Fruit fly (Drosophila melanogaster) whole organism, adult: ENCODE data around the gene CG42590.

ENCODE experiments used
- CG11617 ChIP-seq: fragments of 200-800 bp; sonication (Bioruptor generic); optimal IDR thresholded peaks from 2 replicates; lab custom pipeline; 2017; ENCODE audit warnings: mild to moderate bottlenecking, missing biosample characterization, missing genetic modification reagents, missing genetic modification characterization
- CG12768 ChIP-seq: fragments of 200-800 bp; sonication (Bioruptor generic); optimal IDR thresholded peaks from 2 replicates; lab custom pipeline; 2017; ENCODE audit warnings: missing biosample characterization, missing genetic modification characterization, mild to moderate bottlenecking, moderate library complexity, missing genetic modification reagents
- CG14711 ChIP-seq: fragments of 200-800 bp; sonication (Bioruptor generic); optimal IDR thresholded peaks from 2 replicates; lab custom pipeline; 2018; ENCODE audit warnings: missing biosample characterization, mild to moderate bottlenecking, missing genetic modification characterization, moderate library complexity
- CG1620 ChIP-seq: fragments of 200-800 bp; sonication (Bioruptor generic); optimal IDR thresholded peaks from 2 replicates; lab custom pipeline; 2016; ENCODE audit warnings: missing biosample characterization, missing genetic modification characterization
- CG33017 ChIP-seq: fragments of 200-800 bp; sonication (Bioruptor generic); optimal IDR thresholded peaks from 2 replicates; lab custom pipeline; 2018; ENCODE audit warnings: missing biosample characterization, mild to moderate bottlenecking, missing genetic modification characterization, moderate library complexity
- CG5204 ChIP-seq: fragments of 200-800 bp; sonication (Bioruptor generic); optimal IDR thresholded peaks from 2 replicates; lab custom pipeline; 2016; ENCODE audit warnings: missing biosample characterization, missing genetic modification characterization
- CG7045 ChIP-seq: fragments of 200-800 bp; sonication (Bioruptor generic); optimal IDR thresholded peaks from 2 replicates; lab custom pipeline; 2017; ENCODE audit warnings: missing biosample characterization, mild to moderate bottlenecking, missing genetic modification characterization
- CG7101 ChIP-seq: fragments of 200-800 bp; sonication (Bioruptor generic); optimal IDR thresholded peaks from 2 replicates; lab custom pipeline; 2018; ENCODE audit warnings: missing biosample characterization, mild to moderate bottlenecking, missing genetic modification characterization, moderate library complexity
- Clk ChIP-seq: fragments of 200-800 bp; sonication (Bioruptor generic); optimal IDR thresholded peaks from 2 replicates; lab custom pipeline; 2017; ENCODE audit warnings: missing biosample characterization, missing genetic modification characterization
- Crg-1 ChIP-seq: fragments of 200-800 bp; sonication (Bioruptor generic); optimal IDR thresholded peaks from 2 replicates; lab custom pipeline; 2016; ENCODE audit warnings: missing biosample characterization, missing genetic modification characterization
- Hr96 ChIP-seq: fragments of 200-800 bp; sonication (Bioruptor generic); optimal IDR thresholded peaks from 2 replicates; lab custom pipeline; 2016; ENCODE audit warnings: missing biosample characterization, missing genetic modification characterization
- Mnt ChIP-seq: fragments of 200-800 bp; sonication (Bioruptor generic); optimal IDR thresholded peaks from 2 replicates; lab custom pipeline; 2016; ENCODE audit warnings: missing biosample characterization, mild to moderate bottlenecking, missing genetic modification characterization
- bab1 ChIP-seq: fragments of 200-800 bp; sonication (Bioruptor generic); optimal IDR thresholded peaks from 3 replicates; lab custom pipeline; 2019; ENCODE audit warnings: missing biosample characterization, mild to moderate bottlenecking, missing genetic modification characterization, moderate library complexity
- cic ChIP-seq: fragments of 200-800 bp; sonication (Bioruptor generic); optimal IDR thresholded peaks from 2 replicates; lab custom pipeline; 2017; ENCODE audit warnings: missing biosample characterization, mild to moderate bottlenecking, missing genetic modification characterization, moderate library complexity
- cnc ChIP-seq, 2 experiments: fragments of >200 bp; optimal IDR thresholded peaks; 2 replicates each; lab custom pipeline; 2017
- kay ChIP-seq: fragments of 200-800 bp; sonication (Bioruptor generic); peaks from one replicate; lab custom pipeline; 2016; ENCODE audit warnings: missing biosample characterization, missing genetic modification characterization, borderline replicate concordance
- ovo ChIP-seq: fragments of 200-800 bp; sonication (Bioruptor generic); optimal IDR thresholded peaks from 2 replicates; lab custom pipeline; 2016; ENCODE audit warnings: missing biosample characterization, missing genetic modification characterization
- pad ChIP-seq: fragments of 200-800 bp; sonication (Bioruptor generic); optimal IDR thresholded peaks from 3 replicates; lab custom pipeline; 2017; ENCODE audit warnings: missing biosample characterization, missing genetic modification characterization, mild to moderate bottlenecking, moderate library complexity, missing genetic modification reagents
- tj ChIP-seq: fragments of 200-800 bp; sonication (Bioruptor generic); optimal IDR thresholded peaks from 3 replicates; lab custom pipeline; 2017; ENCODE audit warnings: missing biosample characterization, mild to moderate bottlenecking, missing genetic modification characterization, moderate library complexity
- toe ChIP-seq: fragments of 200-800 bp; sonication (Bioruptor generic); optimal IDR thresholded peaks from 2 replicates; lab custom pipeline; 2016; ENCODE audit warnings: missing biosample characterization, missing genetic modification characterization

CG42590 gene

DNA sequence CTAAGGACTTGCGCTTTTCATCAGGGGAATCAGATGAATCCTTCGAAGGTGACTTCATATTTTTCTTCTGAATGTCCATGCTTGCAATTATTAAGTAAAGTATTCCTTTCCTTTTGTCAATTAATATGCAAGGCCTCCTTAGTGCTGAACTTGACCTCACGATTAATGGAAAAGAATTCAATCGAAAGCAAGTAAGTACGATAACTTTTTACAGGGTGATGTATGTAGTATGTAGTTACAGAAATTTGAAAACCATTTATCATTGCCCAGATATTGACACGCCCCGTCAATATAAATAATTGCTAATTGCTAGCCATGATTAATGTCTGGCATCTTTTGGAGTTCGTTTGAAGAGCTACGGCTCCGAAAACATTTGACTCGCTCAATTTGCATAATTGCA is 793 bp upstream of the CG42590 start, which contains the start of gene CG42591:
CG42591 (minus strand) TSS at position 101 of the 400 bp plus-strand sequence.
- no peak for TF ChIP-seq tj (GFP tag; lab: Kevin White, UChicago)
- no peak for TF ChIP-seq pad (GFP tag; lab: Kevin White, UChicago)
- TF ChIP-seq CG1620 (GFP tag; lab: Kevin White, UChicago): no peak
- TF ChIP-seq CG14711 (tag; lab: Kevin White, UChicago): no peak
- TF ChIP-seq Mnt: no peak
- TF ChIP-seq Clk (GFP tag; lab: Kevin White, UChicago): no peak
- TF ChIP-seq CG7101 (tag; lab: Kevin White, UChicago): no peak
- no peak for TF ChIP-seq CG7045 (GFP tag; lab: Kevin White, UChicago)
- no peak for TF ChIP-seq CG33017 (tag; lab: Kevin White, UChicago)
- no peak for TF ChIP-seq cic (GFP tag; lab: Kevin White, UChicago)
- no peak for TF ChIP-seq toe (GFP tag; lab: Kevin White, UChicago)
- no peak for TF ChIP-seq cnc (optimal IDR thresholded peaks at IDR 0.05; lab: Kevin White, UChicago)
- no peak for TF ChIP-seq Crg-1 (GFP tag; lab: Kevin White, UChicago)
- TF ChIP-seq CG11617: no peak
- no peak for TF ChIP-seq CG5204 (GFP tag; lab: Kevin White, UChicago)
- TF ChIP-seq kay (GFP tag; lab: Kevin White, UChicago): no peak
- no peak for TF ChIP-seq bab1 (GFP tag; lab: Kevin White, UChicago)
- no peak for TF ChIP-seq Hr96 (GFP tag; lab: Kevin White, UChicago)
- no peak for TF ChIP-seq ovo (GFP tag; lab: Kevin White, UChicago)

DNA sequence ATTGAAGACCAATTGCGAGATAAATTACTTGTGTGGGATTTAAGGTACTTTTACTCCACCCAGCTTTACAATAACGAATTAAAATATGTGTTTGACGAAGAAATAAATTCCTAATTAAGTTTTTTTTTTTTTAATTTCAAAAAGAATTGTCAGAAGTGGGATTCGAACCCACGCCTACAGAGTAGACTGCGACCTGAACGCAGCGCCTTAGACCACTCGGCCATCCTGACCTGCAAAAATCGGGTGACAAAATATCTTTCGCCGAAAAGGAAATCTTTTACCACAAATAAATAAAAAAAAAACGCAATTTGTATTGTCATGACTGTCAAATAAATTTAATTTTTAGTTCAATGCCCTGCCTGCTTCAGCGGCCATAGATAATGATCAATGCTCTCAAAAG is 1.0 kb downstream of the CG42590 start:
- TF ChIP-seq Hr96 (GFP tag; lab: Kevin White, UChicago): no peak
- no peak for TF ChIP-seq CG14711 (tag; lab: Kevin White, UChicago)
- no peak for TF ChIP-seq cnc (optimal IDR thresholded peaks at IDR 0.05; lab: Kevin White, UChicago)
- no peak for TF ChIP-seq CG1620 (GFP tag; lab: Kevin White, UChicago)
- no peak for TF ChIP-seq CG33017 (tag; lab: Kevin White, UChicago)
- no peak for TF ChIP-seq kay (GFP tag; lab: Kevin White, UChicago)
- no peak for TF ChIP-seq Crg-1 (GFP tag; lab: Kevin White, UChicago)
- TF ChIP-seq tj (GFP tag; lab: Kevin White, UChicago): no peak

DNA sequence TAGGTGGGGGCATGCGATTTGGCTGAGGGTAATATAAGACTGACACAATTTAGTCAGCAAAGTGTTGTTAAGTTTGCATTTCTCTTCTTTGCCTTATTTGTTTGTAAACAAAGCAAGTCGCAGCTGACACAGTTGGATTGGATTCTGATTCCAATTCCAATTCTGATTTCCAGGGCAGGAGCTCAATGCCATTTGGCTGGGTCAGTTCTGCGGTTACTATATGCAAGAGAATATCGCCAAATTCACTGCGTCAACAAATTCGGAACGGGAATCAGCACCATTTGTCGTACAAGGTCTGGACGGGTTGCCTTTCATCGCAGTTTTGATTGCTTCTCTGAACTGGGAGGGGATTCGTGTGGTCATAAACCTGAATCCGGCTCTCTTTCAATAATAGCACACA is 1.6 kb downstream of the CG42590 start:
- TF ChIP-seq Clk (GFP tag; lab: Kevin White, UChicago): no peak
- no peak for TF ChIP-seq CG14711 (tag; lab: Kevin White, UChicago)
- no peak for TF ChIP-seq pad (GFP tag; lab: Kevin White, UChicago)
- TF ChIP-seq CG12768 (GFP tag; lab: Kevin White, UChicago): peak; percentile 26
- TF ChIP-seq cic (GFP tag; lab: Kevin White, UChicago): no peak
- no peak for TF ChIP-seq ovo (GFP tag; lab: Kevin White, UChicago)
- TF ChIP-seq bab1 (GFP tag; lab: Kevin White, UChicago): no peak
- TF ChIP-seq tj (GFP tag; lab: Kevin White, UChicago): peak; percentile 91
- TF ChIP-seq CG7045 (GFP tag; lab: Kevin White, UChicago): no peak
- TF ChIP-seq CG33017 (tag; lab: Kevin White, UChicago): no peak

DNA sequence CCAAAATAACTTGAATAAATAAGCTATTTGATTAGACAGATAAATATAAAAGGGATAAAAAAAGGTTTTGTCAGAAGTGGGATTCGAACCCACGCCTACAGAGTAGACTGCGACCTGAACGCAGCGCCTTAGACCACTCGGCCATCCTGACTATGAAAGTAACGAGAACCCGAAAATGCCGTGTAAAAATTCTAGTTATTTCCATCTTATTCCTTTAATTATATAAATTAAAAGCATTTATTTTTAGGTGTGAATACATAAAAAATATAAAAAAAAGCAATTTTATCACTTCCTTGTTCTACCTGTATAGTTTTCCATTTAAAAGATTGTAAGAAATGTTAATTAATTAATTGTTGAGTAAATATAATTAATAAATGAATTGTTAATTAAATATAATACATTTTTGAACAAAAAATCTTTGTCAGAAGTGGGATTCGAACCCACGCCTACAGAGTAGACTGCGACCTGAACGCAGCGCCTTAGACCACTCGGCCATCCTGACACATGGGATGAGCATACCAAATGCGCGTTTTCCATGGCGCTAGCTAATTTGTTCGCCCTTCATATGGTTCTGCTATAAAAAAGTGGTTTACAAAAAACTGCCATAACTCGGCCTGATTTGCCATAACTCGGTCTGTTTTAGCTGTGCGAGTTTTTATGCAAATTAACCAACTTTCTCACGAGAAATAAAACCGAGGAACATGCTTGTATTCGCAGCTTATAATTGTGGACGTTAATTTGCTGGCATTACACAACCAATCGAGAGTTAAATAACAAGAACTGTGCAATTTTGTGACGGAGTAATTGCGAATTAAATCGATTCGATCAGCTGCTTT is 3.3 kb downstream of the CG42590 start:
- TF ChIP-seq Hr96 (GFP tag; lab: Kevin White, UChicago): no peak
- no peak for TF ChIP-seq CG33017 (tag; lab: Kevin White, UChicago)
- TF ChIP-seq cnc (optimal IDR thresholded peaks at IDR 0.05; lab: Kevin White, UChicago): no peak
- TF ChIP-seq toe (GFP tag; lab: Kevin White, UChicago): no peak
- peak; percentile 48 for TF ChIP-seq cic (GFP tag; lab: Kevin White, UChicago)
- no peak for TF ChIP-seq CG7045 (GFP tag; lab: Kevin White, UChicago)
- TF ChIP-seq CG7101 (tag; lab: Kevin White, UChicago): no peak
- TF ChIP-seq Clk (GFP tag; lab: Kevin White, UChicago): no peak
- peak; percentile 19 for TF ChIP-seq CG12768 (GFP tag; lab: Kevin White, UChicago)
- no peak for TF ChIP-seq Mnt
- TF ChIP-seq CG11617: no peak
- TF ChIP-seq bab1 (GFP tag; lab: Kevin White, UChicago): peak; percentile 16
- TF ChIP-seq ovo (GFP tag; lab: Kevin White, UChicago): no peak
- TF ChIP-seq tj (GFP tag; lab: Kevin White, UChicago): peak; percentile 81
- TF ChIP-seq CG5204 (GFP tag; lab: Kevin White, UChicago): no peak
- TF ChIP-seq kay (GFP tag; lab: Kevin White, UChicago): peak; percentile 40
- TF ChIP-seq Crg-1 (GFP tag; lab: Kevin White, UChicago): no peak
- no peak for TF ChIP-seq CG14711 (tag; lab: Kevin White, UChicago)
- TF ChIP-seq CG1620 (GFP tag; lab: Kevin White, UChicago): no peak
- TF ChIP-seq pad (GFP tag; lab: Kevin White, UChicago): no peak
